Worm (Caenorhabditis elegans) whole organism, L1 larva: Measurements from ENCODE around the gene tbx-37.

Source experiments
- C04F5.9 ChIP-seq: sonication (generic microtip); optimal IDR thresholded peaks from 2 replicates; lab custom pipeline; 2016; ENCODE audit warnings: missing genetic modification characterization, missing compliant biosample characterization
- C16A3.4 ChIP-seq: fragments of 150-350 bp; optimal IDR thresholded peaks from 2 replicates; lab custom pipeline; 2014; ENCODE audit warnings: missing biosample characterization, missing genetic modification characterization
- C34B4.2 ChIP-seq: sonication (generic microtip); optimal IDR thresholded peaks from 2 replicates; lab custom pipeline; 2017; ENCODE audit warnings: mild to moderate bottlenecking, missing genetic modification characterization, missing compliant biosample characterization
- Y116A8C.19 ChIP-seq: sonication (generic microtip); optimal IDR thresholded peaks from 2 replicates; lab custom pipeline; 2016; ENCODE audit warnings: missing compliant biosample characterization, missing genetic modification characterization, borderline replicate concordance
- aha-1 ChIP-seq: fragments of 150-350 bp; optimal IDR thresholded peaks from 2 replicates; lab custom pipeline; 2014; ENCODE audit warnings: missing biosample characterization, missing genetic modification characterization
- alr-1 ChIP-seq: fragments of 200-800 bp; sonication (Bioruptor generic); optimal IDR thresholded peaks from 2 replicates; lab custom pipeline; 2018; ENCODE audit warnings: borderline replicate concordance, mild to moderate bottlenecking, missing genetic modification characterization, missing compliant biosample characterization
- aly-2 ChIP-seq: fragments of 150-350 bp; optimal IDR thresholded peaks from 2 replicates; lab custom pipeline; 2014; ENCODE audit warnings: missing biosample characterization, missing genetic modification characterization
- ama-1 ChIP-seq: fragments of 150-350 bp; optimal IDR thresholded peaks from 2 replicates; lab custom pipeline; 2014
- blmp-1 ChIP-seq: fragments of 150-350 bp; optimal IDR thresholded peaks from 2 replicates; lab custom pipeline; 2014; ENCODE audit warnings: missing biosample characterization, missing genetic modification characterization
- ceh-63 ChIP-seq: fragments of 200-800 bp; sonication (Bioruptor generic); optimal IDR thresholded peaks from 2 replicates; lab custom pipeline; 2018; ENCODE audit warnings: mild to moderate bottlenecking, missing genetic modification characterization, missing compliant biosample characterization
- ceh-8 ChIP-seq: fragments of 200-800 bp; sonication (Bioruptor generic); optimal IDR thresholded peaks from 2 replicates; lab custom pipeline; 2018; ENCODE audit warnings: mild to moderate bottlenecking, missing genetic modification characterization, moderate library complexity, missing compliant biosample characterization
- ceh-82 ChIP-seq, 3 experiments: fragments of 150-350 bp in 1 of 3; sonication (generic microtip) in 2 of 3; optimal IDR thresholded peaks; 2 replicates each; lab custom pipeline; 2014 to 2017; ENCODE audit warnings: missing biosample characterization in 3 of 3, missing genetic modification characterization in 3 of 3
- ces-1 ChIP-seq: fragments of 150-350 bp; optimal IDR thresholded peaks from 2 replicates; lab custom pipeline; 2014; ENCODE audit warnings: missing biosample characterization, missing genetic modification reagents, missing genetic modification characterization
- dsc-1 ChIP-seq: sonication (generic microtip); optimal IDR thresholded peaks from 2 replicates; lab custom pipeline; 2016; ENCODE audit warnings: mild to moderate bottlenecking, missing genetic modification characterization, missing compliant biosample characterization
- efl-1 ChIP-seq, 4 experiments: fragments of 150-350 bp; optimal IDR thresholded peaks in 3 of 4; peaks in 1 of 4; 1 replicate in 1 of 4; 2 replicates in 3 of 4; lab custom pipeline; 2014; ENCODE audit warnings: missing biosample characterization in 2 of 4, missing genetic modification characterization in 2 of 4, missing genetic modification reagents in 2 of 4
- efl-3 ChIP-seq: fragments of 200-800 bp; sonication (Bioruptor generic); optimal IDR thresholded peaks from 2 replicates; lab custom pipeline; 2018; ENCODE audit warnings: mild to moderate bottlenecking, missing genetic modification characterization, missing compliant biosample characterization
- egl-13 ChIP-seq: sonication (generic microtip); optimal IDR thresholded peaks from 2 replicates; lab custom pipeline; 2016; ENCODE audit warnings: missing genotype, missing genetic modification reagents, missing genetic modification characterization, missing compliant biosample characterization
- elt-2 ChIP-seq: sonication (generic microtip); optimal IDR thresholded peaks from 2 replicates; lab custom pipeline; 2016; ENCODE audit warnings: missing genetic modification characterization, mild to moderate bottlenecking, inconsistent platforms, missing compliant biosample characterization, missing genetic modification reagents
- elt-3 ChIP-seq, 6 experiments: fragments of 150-350 bp in 1 of 6; sonication (generic microtip); optimal IDR thresholded peaks; 2 replicates each; lab custom pipeline; 2017 to 2018; ENCODE audit warnings: missing biosample characterization in 6 of 6, missing genetic modification characterization in 6 of 6, inconsistent platforms in 1 of 6
- fkh-10 ChIP-seq: sonication (generic microtip); optimal IDR thresholded peaks from 2 replicates; lab custom pipeline; 2017; ENCODE audit warnings: missing biosample characterization, missing genetic modification reagents, missing genetic modification characterization
- grh-1 ChIP-seq: fragments of 200-800 bp; sonication (Bioruptor generic); IDR thresholded peaks from 2 replicates; pipeline ENCODE4 v1.3.6; 2022; ENCODE audit warnings: missing genetic modification reagents, missing genetic modification characterization, missing compliant biosample characterization
- hlh-4 ChIP-seq: sonication (generic microtip); optimal IDR thresholded peaks from 2 replicates; lab custom pipeline; 2016; ENCODE audit warnings: mild to moderate bottlenecking, missing genetic modification characterization, missing compliant biosample characterization
- hpl-2 ChIP-seq: fragments of 150-350 bp; optimal IDR thresholded peaks from 2 replicates; lab custom pipeline; 2014; ENCODE audit warnings: missing biosample characterization, missing genetic modification reagents, missing genetic modification characterization
- isw-1 ChIP-seq: fragments of 200-800 bp; sonication (Bioruptor generic); IDR thresholded peaks from 2 replicates; pipeline ENCODE4 v1.3.6; 2022; ENCODE audit warnings: missing genetic modification characterization, missing compliant biosample characterization
- lin-13 ChIP-seq: fragments of 150-350 bp; optimal IDR thresholded peaks from 2 replicates; lab custom pipeline; 2014; ENCODE audit warnings: missing biosample characterization, missing genetic modification reagents, missing genetic modification characterization
- lin-14 ChIP-seq: fragments of 200-800 bp; sonication (Bioruptor generic); optimal IDR thresholded peaks from 2 replicates; lab custom pipeline; 2018; ENCODE audit warnings: mild to moderate bottlenecking, missing genetic modification characterization, moderate library complexity, missing compliant biosample characterization
- lin-35 ChIP-seq, 2 experiments: fragments of 150-350 bp; optimal IDR thresholded peaks; 2 replicates each; lab custom pipeline; 2014; ENCODE audit warnings: missing biosample characterization in 2 of 2, missing genetic modification characterization in 2 of 2, missing genetic modification reagents in 2 of 2
- lsy-2 ChIP-seq, 2 experiments: fragments of 150-350 bp; optimal IDR thresholded peaks; 2 replicates each; lab custom pipeline; 2014; ENCODE audit warnings: missing biosample characterization in 2 of 2, missing genetic modification characterization in 2 of 2
- mdl-1 ChIP-seq, 2 experiments: fragments of 150-350 bp; optimal IDR thresholded peaks; 2 replicates each; lab custom pipeline; 2014 to 2017; ENCODE audit warnings: missing biosample characterization in 2 of 2, missing genetic modification characterization in 2 of 2, inconsistent platforms in 1 of 2
- mef-2 ChIP-seq: fragments of 150-350 bp; optimal IDR thresholded peaks from 2 replicates; lab custom pipeline; 2014; ENCODE audit warnings: missing biosample characterization, missing genetic modification characterization
- nhr-19 ChIP-seq: fragments of 200-800 bp; sonication (Bioruptor generic); conservative IDR thresholded peaks from 2 replicates; pipeline ENCODE4 v1.3.6; 2022; ENCODE audit warnings: missing genetic modification characterization, missing compliant biosample characterization
- nhr-20 ChIP-seq: sonication (generic microtip); optimal IDR thresholded peaks from 2 replicates; lab custom pipeline; 2016; ENCODE audit warnings: mild to moderate bottlenecking, missing genetic modification characterization, missing compliant biosample characterization
- nhr-47 ChIP-seq: sonication (generic microtip); optimal IDR thresholded peaks from 2 replicates; lab custom pipeline; 2016; ENCODE audit warnings: mild to moderate bottlenecking, missing genetic modification characterization, moderate library complexity, missing compliant biosample characterization
- nhr-71 ChIP-seq: sonication (generic microtip); optimal IDR thresholded peaks from 2 replicates; lab custom pipeline; 2016; ENCODE audit warnings: mild to moderate bottlenecking, missing genetic modification characterization, moderate library complexity, missing compliant biosample characterization
- nhr-76 ChIP-seq: sonication (generic microtip); optimal IDR thresholded peaks from 2 replicates; lab custom pipeline; 2017; ENCODE audit warnings: missing biosample characterization, missing genetic modification characterization
- nhr-77 ChIP-seq: fragments of 150-350 bp; optimal IDR thresholded peaks from 2 replicates; lab custom pipeline; 2014; ENCODE audit warnings: missing biosample characterization, missing genetic modification characterization
- nhr-84 ChIP-seq: sonication (generic microtip); optimal IDR thresholded peaks from 2 replicates; lab custom pipeline; 2017; ENCODE audit warnings: missing biosample characterization, missing genetic modification characterization
- nhr-85 ChIP-seq: sonication (generic microtip); peaks from one replicate; lab custom pipeline; 2016; ENCODE audit warnings: missing genetic modification characterization, inconsistent platforms, missing compliant biosample characterization
- nhr-90 ChIP-seq: sonication (generic microtip); optimal IDR thresholded peaks from 2 replicates; lab custom pipeline; 2016; ENCODE audit warnings: mild to moderate bottlenecking, missing genetic modification characterization, missing compliant biosample characterization; ENCODE audit not compliant: poor library complexity
- pag-3 ChIP-seq: sonication (generic microtip); optimal IDR thresholded peaks from 2 replicates; lab custom pipeline; 2017; ENCODE audit warnings: missing genetic modification characterization, mild to moderate bottlenecking, missing compliant biosample characterization, antibody characterized with exemption, borderline replicate concordance; ENCODE audit not compliant: insufficient read depth
- pax-3 ChIP-seq: fragments of 200-800 bp; sonication (Bioruptor generic); optimal IDR thresholded peaks from 2 replicates; lab custom pipeline; 2018; ENCODE audit warnings: mild to moderate bottlenecking, missing genetic modification characterization, moderate library complexity, missing compliant biosample characterization
- snu-23 ChIP-seq: sonication (generic microtip); optimal IDR thresholded peaks from 2 replicates; lab custom pipeline; 2016; ENCODE audit warnings: missing genetic modification characterization, missing compliant biosample characterization
- sox-4 ChIP-seq: sonication (generic microtip); optimal IDR thresholded peaks from 2 replicates; lab custom pipeline; 2016; ENCODE audit warnings: missing genetic modification characterization, missing compliant biosample characterization
- tbx-2 ChIP-seq: sonication (generic microtip); optimal IDR thresholded peaks from 2 replicates; lab custom pipeline; 2016; ENCODE audit warnings: missing genetic modification characterization, missing compliant biosample characterization
- unc-98 ChIP-seq: fragments of 200-800 bp; sonication (Bioruptor generic); IDR thresholded peaks from 2 replicates; pipeline ENCODE4 v1.3.6; 2022; ENCODE audit warnings: missing genetic modification characterization, missing compliant biosample characterization
- xbp-1 ChIP-seq: sonication (generic microtip); optimal IDR thresholded peaks from 2 replicates; lab custom pipeline; 2016; ENCODE audit warnings: missing genetic modification characterization, missing compliant biosample characterization

Gene tbx-37

DNA sequence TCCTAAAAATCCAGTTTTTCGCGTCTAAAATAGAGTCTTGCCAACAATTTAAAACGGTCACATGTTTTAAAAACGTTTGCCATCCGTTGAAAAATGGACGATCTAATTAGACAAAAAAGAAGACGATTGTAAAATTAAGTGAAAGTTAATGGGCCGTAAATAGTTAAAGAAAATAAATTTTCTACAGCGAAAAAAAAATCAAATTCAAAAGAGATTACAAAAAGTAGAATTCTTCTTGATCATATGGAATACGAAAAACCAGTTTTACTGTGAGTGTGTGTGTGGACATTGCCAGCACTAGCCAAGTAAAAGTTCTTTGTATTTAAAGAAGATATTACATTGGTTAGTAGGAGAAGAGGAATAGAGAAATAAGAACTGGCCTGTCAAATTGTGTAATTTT, 35.2 kb upstream of the tbx-37 start (continued):
- TF ChIP-seq nhr-85 (tag; lab: Kevin White, UChicago) (peak; percentile 95), ceh-82 (tag; optimal IDR thresholded peaks at IDR 0.05; lab: Kevin White, UChicago) (no peak), nhr-84 (tag; lab: Kevin White, UChicago) (no peak), blmp-1 (tag; lab: Kevin White, UChicago) (peak; percentile 69), lin-13 (GFP tag; lab: Kevin White, UChicago) (no peak), snu-23 (GFP tag; lab: Kevin White, UChicago) (peak; percentile 61), isw-1 (GFP tag; lab: Robert Waterston, UW) (no peak), nhr-20 (peak; percentile 85), pax-3 (tag; lab: Kevin White, UChicago) (no peak), grh-1 (GFP tag; lab: Robert Waterston, UW) (peak; percentile 75), elt-3 (tag; optimal IDR thresholded peaks at IDR 0.05; lab: Kevin White, UChicago) (peak in 2 of 6 experiments; percentile 30 to 41), elt-2 (tag; lab: Kevin White, UChicago) (no peak), aha-1 (tag; lab: Kevin White, UChicago) (no peak), nhr-77 (tag; lab: Kevin White, UChicago) (no peak), pag-3 (tag; lab: Kevin White, UChicago) (peak; percentile 45), hlh-4 (tag; lab: Kevin White, UChicago) (no peak)

ce11 chrIII:11255072-11255471, 28.1 kb upstream of the tbx-37 start:
- TF ChIP-seq fkh-10 (GFP tag; lab: Kevin White, UChicago): no peak
- no peak for TF ChIP-seq nhr-84 (tag; lab: Kevin White, UChicago)
- peak; percentile 52; the same call in 1 of the 2 replicates for TF ChIP-seq grh-1 (GFP tag; lab: Robert Waterston, UW)
- no peak for TF ChIP-seq ama-1
- no peak for TF ChIP-seq mef-2 (tag; lab: Kevin White, UChicago)
- TF ChIP-seq lsy-2 (tag; optimal IDR thresholded peaks at IDR 0.05; lab: Kevin White, UChicago): peak; percentile 18 to 38
- no peak for TF ChIP-seq nhr-47
- TF ChIP-seq lin-14 (GFP tag; lab: Kevin White, UChicago): peak; percentile 71
- peak; percentile 97 for TF ChIP-seq nhr-85 (tag; lab: Kevin White, UChicago)
- TF ChIP-seq nhr-90 (tag; lab: Kevin White, UChicago): peak; percentile 3
- no peak for TF ChIP-seq mdl-1 (tag; optimal IDR thresholded peaks at IDR 0.05; lab: Kevin White, UChicago)
- TF ChIP-seq efl-1 (optimal IDR thresholded peaks at IDR 0.05; lab: Kevin White, UChicago): no peak
- TF ChIP-seq efl-1 (GFP tag; optimal IDR thresholded peaks at IDR 0.05 in 1 of 2; lab: Kevin White, UChicago): peak in 1 of 2 experiments; percentile 89
- TF ChIP-seq nhr-19: peak; percentile 23
- no peak for TF ChIP-seq ceh-8 (GFP tag; lab: Kevin White, UChicago)
- peak; percentile 73 for TF ChIP-seq nhr-20
- no peak for TF ChIP-seq hpl-2 (GFP tag; lab: Kevin White, UChicago)
- no peak for TF ChIP-seq unc-98 (GFP tag; lab: Robert Waterston, UW)
- TF ChIP-seq blmp-1 (tag; lab: Kevin White, UChicago): peak; percentile 80
- TF ChIP-seq dsc-1 (tag; lab: Kevin White, UChicago): no peak
- TF ChIP-seq ceh-63 (GFP tag; lab: Kevin White, UChicago): no peak
- TF ChIP-seq C04F5.9: no peak
- TF ChIP-seq xbp-1 (tag; lab: Kevin White, UChicago): no peak
- TF ChIP-seq isw-1 (GFP tag; lab: Robert Waterston, UW): no peak
- no peak for TF ChIP-seq Y116A8C.19 (tag; lab: Kevin White, UChicago)
- TF ChIP-seq snu-23 (GFP tag; lab: Kevin White, UChicago): peak; percentile 34
- no peak for TF ChIP-seq ces-1 (GFP tag; lab: Kevin White, UChicago)
- TF ChIP-seq aha-1 (tag; lab: Kevin White, UChicago): no peak
- no peak for TF ChIP-seq aly-2 (tag; lab: Kevin White, UChicago)
- no peak for TF ChIP-seq sox-4
- peak in 1 of 2 experiments; percentile 35 for TF ChIP-seq lin-35 (GFP tag; optimal IDR thresholded peaks at IDR 0.05; lab: Kevin White, UChicago)
- TF ChIP-seq efl-3: no peak
- TF ChIP-seq alr-1: no peak
- peak; percentile 56 for TF ChIP-seq nhr-71
- TF ChIP-seq C34B4.2 (tag; lab: Kevin White, UChicago): no peak
- TF ChIP-seq elt-3 (tag; optimal IDR thresholded peaks at IDR 0.05; lab: Kevin White, UChicago): peak in 3 of 6 experiments; percentile 6 to 51 (median 50)
- no peak for TF ChIP-seq C16A3.4 (tag; lab: Kevin White, UChicago)
- TF ChIP-seq egl-13 (tag; lab: Kevin White, UChicago): no peak
- TF ChIP-seq tbx-2 (tag; lab: Kevin White, UChicago): peak; percentile 24
- no peak for TF ChIP-seq nhr-76 (tag; lab: Kevin White, UChicago)
- TF ChIP-seq, all 84 proteins: peak for 14
